Worm (Caenorhabditis elegans) whole organism, L4/young adult: ENCODE measurements around the gene F55G1.6.

ENCODE experiments used
- W03F9.2 ChIP-seq: fragments of 150-350 bp; optimal IDR thresholded peaks from 2 replicates; lab custom pipeline; 2014; ENCODE audit warnings: missing biosample characterization, missing genetic modification characterization
- dao-5 ChIP-seq: sonication (generic microtip); optimal IDR thresholded peaks from 2 replicates; lab custom pipeline; 2016; ENCODE audit warnings: missing genotype, missing genetic modification characterization, moderate library complexity, missing compliant biosample characterization
- him-1 ChIP-seq: sonication (generic microtip); optimal IDR thresholded peaks from 2 replicates; lab custom pipeline; 2016; ENCODE audit warnings: missing genotype, missing genetic modification reagents, missing genetic modification characterization, missing compliant biosample characterization

DNA sequence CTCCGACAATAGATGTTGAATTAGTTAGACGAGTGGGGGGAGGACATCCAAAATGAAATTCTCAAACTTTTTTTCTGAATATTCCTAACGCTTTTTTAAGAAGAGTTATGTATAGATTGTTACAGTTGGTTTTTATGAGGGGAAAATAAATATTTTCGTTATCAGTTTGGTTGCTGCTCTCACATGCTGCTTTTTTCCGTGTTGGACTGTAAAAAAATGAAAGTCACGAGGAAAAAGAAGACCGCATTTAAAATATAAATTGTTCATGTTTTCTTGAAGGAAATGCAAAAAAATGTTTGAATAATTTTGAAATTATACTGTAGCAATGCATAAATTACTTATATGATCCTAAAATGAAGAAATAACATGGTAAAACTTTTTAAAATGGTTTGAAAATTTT, 47.5 kb downstream of the F55G1.6 start:
- TF ChIP-seq him-1 (tag; lab: Kevin White, UChicago) (no peak), dao-5 (tag; lab: Kevin White, UChicago) (no peak), W03F9.2 (tag; lab: Kevin White, UChicago) (no peak)
